Worm (Caenorhabditis elegans): ENCODE data around the gene K03A11.1.

K03A11.1 gene

DNA sequence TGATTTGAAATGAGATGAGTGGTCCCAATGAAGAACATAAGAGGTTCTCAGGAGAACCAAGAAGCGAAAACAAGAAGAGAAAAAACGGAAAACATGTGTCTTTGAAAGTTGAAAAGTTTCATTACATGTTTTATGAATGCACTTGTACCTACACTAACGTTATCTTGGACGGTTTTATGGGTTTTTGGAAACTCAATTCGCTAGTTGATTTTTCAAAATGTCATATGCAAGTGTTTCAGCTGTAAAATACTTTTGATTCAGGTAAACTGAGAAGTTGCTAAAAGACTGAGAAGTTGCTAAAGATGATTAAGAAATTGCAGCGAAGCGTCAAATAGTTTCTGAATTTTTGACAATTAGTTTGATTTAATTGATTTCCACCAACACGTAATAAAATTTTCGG lies 19.6 kb downstream of the K03A11.1 start, which contains the start of gene cpx-2:
TSS of gene cpx-2 (minus strand) at position 101 of the 400 bp plus-strand sequence.
- no peak for TF ChIP-seq ztf-4 (tag; optimal IDR thresholded peaks at IDR 0.05)

DNA sequence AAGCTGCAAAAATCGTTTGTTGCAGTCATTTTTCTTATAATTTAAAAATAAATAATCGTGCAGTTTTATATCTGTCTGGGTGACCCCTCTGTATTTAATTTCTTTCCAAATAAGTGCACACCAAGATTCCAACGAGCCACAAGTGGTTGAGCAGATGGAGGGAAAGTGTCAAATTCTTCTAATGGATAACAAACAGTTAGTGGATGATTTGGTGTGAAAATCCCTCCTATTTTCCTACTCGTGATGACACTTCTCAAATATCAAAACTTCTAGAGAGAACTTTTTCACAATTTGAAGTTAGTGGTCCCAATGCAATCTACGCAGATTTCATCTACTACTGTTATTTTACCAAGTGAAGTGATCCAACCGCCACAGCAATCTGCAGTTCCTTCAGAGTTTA lies 22.9 kb downstream of the K03A11.1 start, which contains the start of gene ceh-28:
TSS of gene ceh-28 (plus strand) at position 301 of the 400 bp plus-strand sequence.
- TF ChIP-seq sea-2 (GFP tag; optimal IDR thresholded peaks at IDR 0.05) (no peak), mdl-1 (tag; optimal IDR thresholded peaks at IDR 0.05) (no peak), unc-39 (tag; optimal IDR thresholded peaks at IDR 0.05) (no peak), ceh-16 (tag; optimal IDR thresholded peaks at IDR 0.05) (no peak), nhr-12 (tag; optimal IDR thresholded peaks at IDR 0.05) (no peak), nhr-43 (tag; optimal IDR thresholded peaks at IDR 0.05; ENCODE audit: poor library complexity, severe bottlenecking) (no peak), lsy-12 (tag; optimal IDR thresholded peaks at IDR 0.05) (no peak), elt-2 (tag; optimal IDR thresholded peaks at IDR 0.05) (no peak), unc-62 (GFP tag; optimal IDR thresholded peaks at IDR 0.05) (no peak), lin-39 (tag; optimal IDR thresholded peaks at IDR 0.05) (no peak), egl-27 (tag; optimal IDR thresholded peaks at IDR 0.05) (no peak), lin-15B (tag; optimal IDR thresholded peaks at IDR 0.05) (no peak), fos-1 (tag; optimal IDR thresholded peaks at IDR 0.05) (no peak), fkh-2 (tag; optimal IDR thresholded peaks at IDR 0.05) (no peak), elt-3 (tag; optimal IDR thresholded peaks at IDR 0.05) (no peak), nhr-67 (tag; optimal IDR thresholded peaks at IDR 0.05) (no peak), nhr-25 (tag; optimal IDR thresholded peaks at IDR 0.05) (no peak), egl-5 (tag; optimal IDR thresholded peaks at IDR 0.05) (no peak), elt-1 (tag; optimal IDR thresholded peaks at IDR 0.05) (no peak), ztf-4 (tag; optimal IDR thresholded peaks at IDR 0.05) (no peak)

DNA sequence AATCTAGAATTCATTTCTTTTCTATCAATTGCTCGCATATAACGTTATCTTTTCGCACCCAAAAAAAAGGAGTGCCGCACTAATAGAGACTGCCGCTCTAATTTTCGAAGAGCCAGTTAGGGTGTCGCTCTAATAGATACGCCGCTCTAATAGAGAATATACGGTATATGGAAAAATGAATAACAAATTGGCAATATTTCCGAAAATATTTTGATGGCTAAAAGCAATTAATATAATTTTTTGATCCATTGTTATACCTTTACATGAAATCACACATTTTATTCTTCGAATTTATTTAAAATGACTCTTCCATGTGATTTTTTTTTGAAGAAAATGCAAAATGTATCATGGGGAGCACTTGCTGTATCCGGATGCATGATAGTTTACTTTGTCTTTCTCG lies 26.4 kb downstream of the K03A11.1 start, which contains the start of gene K03A11.4:
TSS of gene K03A11.4 (plus strand) at position 301 of the 400 bp plus-strand sequence.
- no peak for TF ChIP-seq snpc-4 (tag; optimal IDR thresholded peaks at IDR 0.05)
- TF ChIP-seq egl-5 (tag; optimal IDR thresholded peaks at IDR 0.05): no peak
- TF ChIP-seq aly-2 (tag; optimal IDR thresholded peaks at IDR 0.05): no peak
- no peak for TF ChIP-seq jun-1 (tag; optimal IDR thresholded peaks at IDR 0.05)
- no peak for TF ChIP-seq fkh-2 (tag; optimal IDR thresholded peaks at IDR 0.05)
- no peak for TF ChIP-seq unc-39 (tag; optimal IDR thresholded peaks at IDR 0.05)
- no peak for TF ChIP-seq ama-1 (optimal IDR thresholded peaks at IDR 0.05)

DNA sequence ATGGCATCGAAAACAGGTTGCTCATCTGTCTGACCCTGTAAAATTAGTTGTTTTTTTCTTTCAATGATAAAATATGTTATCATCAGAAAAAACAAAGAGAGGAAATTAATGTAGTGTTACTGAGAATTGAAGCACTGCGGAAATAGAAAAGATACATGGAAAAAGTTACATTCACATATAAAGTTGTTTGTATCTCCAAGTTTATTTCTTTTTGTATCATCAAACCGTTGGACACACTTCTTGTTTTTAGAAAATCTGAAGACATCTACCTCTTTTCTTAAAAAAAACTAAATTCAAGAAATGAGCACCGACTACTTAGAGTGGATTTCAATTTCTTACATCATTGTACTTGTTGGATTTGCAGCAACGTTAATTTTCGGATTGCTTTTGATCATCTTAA lies 30.8 kb downstream of the K03A11.1 start, which contains the start of gene str-10:
TSS of gene str-10 (plus strand) at position 301 of the 400 bp plus-strand sequence.
- TF ChIP-seq nhr-76 (tag; optimal IDR thresholded peaks at IDR 0.05) (no peak), sea-2 (GFP tag; optimal IDR thresholded peaks at IDR 0.05) (no peak), skn-1 (tag; optimal IDR thresholded peaks at IDR 0.05) (no peak), nhr-237 (tag; optimal IDR thresholded peaks at IDR 0.05) (no peak), hmg-11 (tag; optimal IDR thresholded peaks at IDR 0.05) (no peak), lin-15B (tag; optimal IDR thresholded peaks at IDR 0.05) (no peak), unc-39 (tag; optimal IDR thresholded peaks at IDR 0.05) (no peak), lin-39 (tag; optimal IDR thresholded peaks at IDR 0.05) (no peak), aly-2 (tag; optimal IDR thresholded peaks at IDR 0.05) (no peak), nhr-11 (tag; optimal IDR thresholded peaks at IDR 0.05) (no peak), ceh-9 (tag; optimal IDR thresholded peaks at IDR 0.05) (no peak), egl-27 (tag; optimal IDR thresholded peaks at IDR 0.05) (no peak), ztf-4 (tag; optimal IDR thresholded peaks at IDR 0.05) (no peak), fkh-10 (GFP tag; optimal IDR thresholded peaks at IDR 0.05) (no peak), snpc-4 (tag; optimal IDR thresholded peaks at IDR 0.05) (no peak), nhr-12 (tag; optimal IDR thresholded peaks at IDR 0.05) (no peak), nhr-28 (tag; optimal IDR thresholded peaks at IDR 0.05) (no peak)

DNA sequence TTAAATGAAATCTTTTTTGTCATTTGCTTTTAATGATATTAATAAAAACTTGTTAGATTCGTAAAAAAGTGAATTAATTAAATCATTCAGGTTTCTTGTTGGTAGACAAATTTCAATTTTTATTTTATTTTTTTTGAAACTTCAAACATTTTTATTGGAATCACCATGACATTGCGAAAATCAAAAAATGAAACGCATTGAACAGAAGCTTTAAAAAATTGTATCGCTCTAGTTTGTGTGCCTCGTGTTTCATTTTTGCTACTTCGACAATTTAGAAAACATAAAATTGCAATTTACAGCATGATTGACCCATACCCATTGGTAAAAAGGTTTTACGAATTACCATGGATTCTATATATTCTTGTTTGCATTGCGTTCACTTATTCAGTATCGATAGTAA lies 32.8 kb downstream of the K03A11.1 start, which contains the start of gene R03G8.1:
TSS of gene R03G8.1 (plus strand) at position 301 of the 400 bp plus-strand sequence.
- TF ChIP-seq snpc-4 (tag; optimal IDR thresholded peaks at IDR 0.05) (no peak), ceh-16 (tag; optimal IDR thresholded peaks at IDR 0.05) (no peak), mml-1 (tag; optimal IDR thresholded peaks at IDR 0.05) (no peak), ceh-9 (tag; optimal IDR thresholded peaks at IDR 0.05) (no peak), pha-4 (tag; optimal IDR thresholded peaks at IDR 0.05) (no peak), fkh-2 (tag; optimal IDR thresholded peaks at IDR 0.05) (no peak), nhr-11 (tag; optimal IDR thresholded peaks at IDR 0.05) (no peak), tbx-2 (tag; optimal IDR thresholded peaks at IDR 0.05) (no peak), ceh-28 (tag; optimal IDR thresholded peaks at IDR 0.05) (no peak), nhr-237 (tag; optimal IDR thresholded peaks at IDR 0.05) (no peak), unc-39 (tag; optimal IDR thresholded peaks at IDR 0.05) (no peak), fkh-10 (GFP tag; optimal IDR thresholded peaks at IDR 0.05) (no peak)

Data from whole organism, L3 larva.